Worm (Caenorhabditis elegans) whole organism, L4 larva: ENCODE results near the gene sdz-38.
A peak's percentile ranks its signal among the peaks of the same experiment; 100 is the strongest.

Source experiments
- D1046.2 ChIP-seq: fragments of 200-800 bp; sonication (Bioruptor generic); IDR thresholded peaks from 2 replicates; pipeline ENCODE4 v1.3.6; 2022; ENCODE audit warnings: missing genetic modification characterization, missing compliant biosample characterization
- F10B5.3 ChIP-seq: sonication (generic microtip); optimal IDR thresholded peaks from 2 replicates; lab custom pipeline; 2016; ENCODE audit warnings: mild to moderate bottlenecking, missing genetic modification characterization, missing compliant biosample characterization
- F37D6.2 ChIP-seq: sonication (generic microtip); optimal IDR thresholded peaks from 2 replicates; lab custom pipeline; 2016; ENCODE audit warnings: mild to moderate bottlenecking, missing genetic modification characterization, missing compliant biosample characterization
- T26A8.4 ChIP-seq: fragments of 200-800 bp; sonication (Bioruptor generic); IDR thresholded peaks from 2 replicates; pipeline ENCODE4 v1.3.6; 2022; ENCODE audit warnings: missing genetic modification characterization, missing compliant biosample characterization
- aha-1 ChIP-seq: fragments of 150-350 bp; peaks from one replicate; lab custom pipeline; 2014; ENCODE audit warnings: missing biosample characterization, missing genetic modification characterization
- ama-1 ChIP-seq: fragments of 150-350 bp; optimal IDR thresholded peaks from 2 replicates; lab custom pipeline; 2014; ENCODE audit warnings: inconsistent platforms, mixed read lengths
- attf-4 ChIP-seq: sonication (generic microtip); optimal IDR thresholded peaks from 3 replicates; lab custom pipeline; 2017; ENCODE audit warnings: missing biosample characterization, missing genetic modification characterization
- ceh-28 ChIP-seq: fragments of 150-350 bp; optimal IDR thresholded peaks from 2 replicates; lab custom pipeline; 2014; ENCODE audit warnings: missing biosample characterization, missing genetic modification reagents, missing genetic modification characterization
- ces-1 ChIP-seq: fragments of 150-350 bp; sonication (generic microtip); optimal IDR thresholded peaks from 4 replicates; lab custom pipeline; 2014; ENCODE audit warnings: missing biosample characterization, missing genetic modification reagents, missing genetic modification characterization
- ctbp-1 ChIP-seq: fragments of 200-800 bp; sonication (Bioruptor generic); IDR thresholded peaks from 2 replicates; pipeline ENCODE4 v1.3.6; 2022; ENCODE audit warnings: missing genetic modification reagents, missing genetic modification characterization, missing compliant biosample characterization
- daf-12 ChIP-seq: fragments of 150-350 bp; optimal IDR thresholded peaks from 2 replicates; lab custom pipeline; 2014; ENCODE audit warnings: missing biosample characterization, missing genetic modification reagents, missing genetic modification characterization
- daf-16 ChIP-seq, 3 experiments: sonication (generic microtip); optimal IDR thresholded peaks; 2 replicates each; lab custom pipeline; 2016 to 2017; ENCODE audit warnings: missing genetic modification characterization in 3 of 3, missing genetic modification reagents in 3 of 3, mild to moderate bottlenecking in 2 of 3, missing compliant biosample characterization in 2 of 3, missing biosample characterization in 1 of 3, moderate library complexity in 1 of 3
- dmd-8 ChIP-seq: fragments of 200-800 bp; sonication (Bioruptor generic); IDR thresholded peaks from 2 replicates; pipeline ENCODE4 v1.3.6; 2022; ENCODE audit warnings: missing genetic modification characterization, missing compliant biosample characterization
- dmd-9 ChIP-seq: fragments of 200-800 bp; sonication (Bioruptor generic); IDR thresholded peaks from 2 replicates; pipeline ENCODE4 v1.3.6; 2022; ENCODE audit warnings: missing genetic modification reagents, missing genetic modification characterization, missing compliant biosample characterization
- dpl-1 ChIP-seq: fragments of 150-350 bp; optimal IDR thresholded peaks from 2 replicates; lab custom pipeline; 2014; ENCODE audit warnings: missing biosample characterization, missing genetic modification reagents, missing genetic modification characterization
- duxl-1 ChIP-seq: sonication (generic microtip); optimal IDR thresholded peaks from 2 replicates; lab custom pipeline; 2016; ENCODE audit warnings: mild to moderate bottlenecking, missing genetic modification characterization, moderate library complexity, missing compliant biosample characterization; ENCODE audit not compliant: poor library complexity
- dve-1 ChIP-seq: sonication (generic microtip); optimal IDR thresholded peaks from 2 replicates; lab custom pipeline; 2017; ENCODE audit warnings: antibody characterized with exemption, mild to moderate bottlenecking, missing genetic modification characterization, missing compliant biosample characterization; ENCODE audit not compliant: insufficient read depth
- egl-43 ChIP-seq: fragments of 200-800 bp; sonication (Bioruptor generic); IDR thresholded peaks from 2 replicates; pipeline ENCODE4 v1.3.6; 2022; ENCODE audit warnings: missing genetic modification reagents, missing genetic modification characterization, missing compliant biosample characterization
- gei-8 ChIP-seq: fragments of 200-800 bp; sonication (Bioruptor generic); optimal IDR thresholded peaks from 2 replicates; lab custom pipeline; 2018; ENCODE audit warnings: mild to moderate bottlenecking, missing genetic modification characterization, missing compliant biosample characterization
- hlh-11 ChIP-seq: fragments of 200-800 bp; sonication (Bioruptor generic); optimal IDR thresholded peaks from 2 replicates; lab custom pipeline; 2018; ENCODE audit warnings: mild to moderate bottlenecking, missing genetic modification characterization, missing compliant biosample characterization
- lin-1 ChIP-seq: fragments of 200-800 bp; sonication (Bioruptor generic); IDR thresholded peaks from 2 replicates; pipeline ENCODE4 v1.3.6; 2022; ENCODE audit warnings: missing genetic modification reagents, missing genetic modification characterization, missing compliant biosample characterization
- lin-15B ChIP-seq: fragments of 150-350 bp; sonication (generic microtip); optimal IDR thresholded peaks from 3 replicates; lab custom pipeline; 2014; ENCODE audit warnings: missing biosample characterization, missing genetic modification characterization
- lin-29 ChIP-seq: fragments of 200-800 bp; sonication (Bioruptor generic); IDR thresholded peaks from 2 replicates; pipeline ENCODE4 v1.3.6; 2022; ENCODE audit warnings: missing genetic modification reagents, missing genetic modification characterization, missing compliant biosample characterization
- lin-38 ChIP-seq: fragments of 200-800 bp; sonication (Bioruptor generic); IDR thresholded peaks from 2 replicates; pipeline ENCODE4 v1.3.6; 2022; ENCODE audit warnings: missing genetic modification reagents, missing genetic modification characterization, missing compliant biosample characterization
- madf-5 ChIP-seq, 2 experiments: fragments of 200-800 bp; sonication (Bioruptor generic); IDR thresholded peaks; 2 replicates each; pipeline ENCODE4 v1.3.6; 2022; ENCODE audit warnings: missing compliant biosample characterization in 2 of 2, missing genetic modification characterization in 2 of 2
- mep-1 ChIP-seq: fragments of 150-350 bp; sonication (generic microtip); optimal IDR thresholded peaks from 3 replicates; lab custom pipeline; 2014; ENCODE audit warnings: missing biosample characterization, missing genetic modification characterization
- mes-2 ChIP-seq: sonication (generic microtip); optimal IDR thresholded peaks from 2 replicates; lab custom pipeline; 2016; ENCODE audit warnings: missing genotype, mild to moderate bottlenecking, missing genetic modification characterization, missing compliant biosample characterization; ENCODE audit not compliant: poor library complexity, severe bottlenecking
- mxl-2 ChIP-seq: fragments of 200-800 bp; sonication (Bioruptor generic); conservative IDR thresholded peaks from 2 replicates; pipeline ENCODE4 v1.3.6; 2022; ENCODE audit warnings: missing genetic modification reagents, missing genetic modification characterization, missing compliant biosample characterization
- nhr-237 ChIP-seq: sonication (generic microtip); optimal IDR thresholded peaks from 2 replicates; lab custom pipeline; 2017; ENCODE audit warnings: missing biosample characterization, missing genetic modification characterization
- nhr-25 ChIP-seq: sonication (generic microtip); optimal IDR thresholded peaks from 2 replicates; lab custom pipeline; 2017; ENCODE audit warnings: missing genetic modification characterization, mild to moderate bottlenecking, missing compliant biosample characterization, antibody characterized with exemption, moderate library complexity, borderline replicate concordance; ENCODE audit not compliant: insufficient read depth
- nhr-48 ChIP-seq: sonication (generic microtip); optimal IDR thresholded peaks from 2 replicates; lab custom pipeline; 2016; ENCODE audit warnings: mild to moderate bottlenecking, missing genetic modification characterization, missing compliant biosample characterization
- nhr-6 ChIP-seq: fragments of 150-350 bp; optimal IDR thresholded peaks from 2 replicates; lab custom pipeline; 2014; ENCODE audit warnings: missing biosample characterization, missing genetic modification characterization
- pha-4 ChIP-seq, 2 experiments: fragments of 150-350 bp in 1 of 2; fragments of 200-800 bp in 1 of 2; sonication (Bioruptor generic) in 1 of 2; IDR thresholded peaks in 1 of 2; optimal IDR thresholded peaks in 1 of 2; 2 replicates each; pipeline versions ENCODE4 v1.3.6 to Lab custom; 2014 to 2022; ENCODE audit warnings: missing genetic modification characterization in 2 of 2, missing genetic modification reagents in 2 of 2, missing biosample characterization in 1 of 2, missing compliant biosample characterization in 1 of 2
- php-3 ChIP-seq: fragments of 200-800 bp; sonication (Bioruptor generic); IDR thresholded peaks from 2 replicates; pipeline ENCODE4 v1.3.6; 2022; ENCODE audit warnings: missing genetic modification reagents, missing genetic modification characterization, missing compliant biosample characterization
- saeg-2 ChIP-seq: fragments of 200-800 bp; sonication (Bioruptor generic); IDR thresholded peaks from 2 replicates; pipeline ENCODE4 v1.3.6; 2022; ENCODE audit warnings: missing genetic modification reagents, missing genetic modification characterization, missing compliant biosample characterization
- skn-1 ChIP-seq: fragments of 150-350 bp; optimal IDR thresholded peaks from 2 replicates; lab custom pipeline; 2014; ENCODE audit warnings: missing biosample characterization, missing genetic modification characterization
- snpc-1.2 ChIP-seq: fragments of 200-800 bp; sonication (Bioruptor generic); IDR thresholded peaks from 2 replicates; pipeline ENCODE4 v1.3.6; 2022; ENCODE audit warnings: missing genetic modification reagents, missing genetic modification characterization, missing compliant biosample characterization
- snpc-4 ChIP-seq: fragments of 150-350 bp; optimal IDR thresholded peaks from 2 replicates; lab custom pipeline; 2014; ENCODE audit warnings: missing biosample characterization, missing genetic modification characterization
- spr-3 ChIP-seq: fragments of 200-800 bp; sonication (Bioruptor generic); optimal IDR thresholded peaks from 2 replicates; lab custom pipeline; 2018; ENCODE audit warnings: mild to moderate bottlenecking, missing genetic modification characterization, missing compliant biosample characterization
- unc-62 ChIP-seq, 3 experiments: fragments of 150-350 bp in 1 of 3; sonication (generic microtip); optimal IDR thresholded peaks in 2 of 3; peaks in 1 of 3; 1 replicate in 1 of 3; 2 replicates in 2 of 3; lab custom pipeline; 2014 to 2017; ENCODE audit warnings: missing biosample characterization in 3 of 3, missing genetic modification characterization in 3 of 3, missing genetic modification reagents in 3 of 3, missing genotype in 1 of 3
- zag-1 ChIP-seq: fragments of 150-350 bp; optimal IDR thresholded peaks from 2 replicates; lab custom pipeline; 2014; ENCODE audit warnings: missing biosample characterization, missing genetic modification characterization
- ztf-7 ChIP-seq: fragments of 150-350 bp; optimal IDR thresholded peaks from 2 replicates; lab custom pipeline; 2014; ENCODE audit warnings: missing biosample characterization, missing genetic modification characterization

The sdz-38 gene

DNA sequence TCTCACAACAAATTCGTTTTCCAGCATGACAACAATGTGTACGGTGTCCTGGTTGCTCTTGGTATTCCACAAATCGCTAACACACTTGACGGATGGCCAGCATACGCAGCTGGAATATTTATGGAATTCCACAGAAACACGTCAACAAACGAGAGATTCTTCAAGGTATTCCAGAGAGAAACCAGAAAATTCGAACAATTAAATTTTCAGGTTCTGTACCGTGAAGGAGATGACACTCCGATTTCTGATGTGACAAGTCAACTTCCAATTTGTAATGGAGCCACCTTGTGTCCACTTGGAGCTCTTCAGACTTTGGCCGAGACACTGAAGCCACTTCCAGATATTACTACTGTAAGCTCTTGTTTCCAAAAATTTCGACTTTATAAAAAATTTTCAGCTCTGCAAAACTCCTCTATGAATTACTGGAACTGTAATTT is 47.7 kb downstream of the sdz-38 start (continued):
- TF ChIP-seq dmd-9 (GFP tag; lab: Robert Waterston, UW) (no peak), lin-38 (GFP tag; lab: Robert Waterston, UW) (peak; percentile 59), mes-2 (peak; percentile 17), ceh-28 (tag; lab: Kevin White, UChicago) (no peak), egl-43 (GFP tag; lab: Robert Waterston, UW) (no peak), nhr-6 (tag; lab: Kevin White, UChicago) (no peak), dmd-8 (no peak), mxl-2 (GFP tag; lab: Robert Waterston, UW) (no peak), gei-8 (GFP tag; lab: Kevin White, UChicago) (peak; percentile 22), lin-15B (tag; lab: Kevin White, UChicago) (no peak), pha-4 (GFP tag; IDR thresholded peaks at IDR 0.05; lab: Robert Waterston, UW) (0 out of 2 replicates have a peak, but pooled peaks have one; percentile 29), pha-4 (tag; optimal IDR thresholded peaks at IDR 0.05; lab: Kevin White, UChicago) (no peak), aha-1 (tag; lab: Kevin White, UChicago) (peak; percentile 94), D1046.2 (GFP tag; lab: Robert Waterston, UW) (peak; percentile 59; the same call in 1 of the 2 replicates), dpl-1 (GFP tag; lab: Kevin White, UChicago) (no peak), ctbp-1 (no peak), snpc-1.2 (GFP tag; lab: Robert Waterston, UW) (no peak), daf-12 (tag; lab: Kevin White, UChicago) (no peak), unc-62 (GFP tag; optimal IDR thresholded peaks at IDR 0.05 in 1 of 2; lab: Kevin White, UChicago) (no peak), unc-62 (tag; optimal IDR thresholded peaks at IDR 0.05; lab: Kevin White, UChicago) (no peak), hlh-11 (peak; percentile 27), attf-4 (tag; lab: Kevin White, UChicago) (no peak), T26A8.4 (peak; percentile 60), mep-1 (tag; lab: Kevin White, UChicago) (peak; percentile 71), snpc-4 (no peak), ztf-7 (tag; lab: Kevin White, UChicago) (no peak), lin-29 (GFP tag; lab: Robert Waterston, UW) (no peak), nhr-237 (no peak), daf-16 (GFP tag; optimal IDR thresholded peaks at IDR 0.05; lab: Kevin White, UChicago) (peak in 1 of 2 experiments; percentile 65), daf-16 (tag; optimal IDR thresholded peaks at IDR 0.05; lab: Kevin White, UChicago) (peak; percentile 50), duxl-1 (tag; lab: Kevin White, UChicago) (peak; percentile 58), spr-3 (no peak), nhr-25 (tag; lab: Kevin White, UChicago) (no peak), nhr-48 (tag; lab: Kevin White, UChicago) (no peak), saeg-2 (GFP tag; lab: Robert Waterston, UW) (0 out of 2 replicates have a peak, but pooled peaks have one; percentile 15), lin-1 (GFP tag; lab: Robert Waterston, UW) (peak; percentile 21; the same call in 1 of the 2 replicates), madf-5 (GFP tag; IDR thresholded peaks at IDR 0.05; lab: Robert Waterston, UW) (no peak), zag-1 (tag; lab: Kevin White, UChicago) (no peak), F37D6.2 (tag; lab: Kevin White, UChicago) (no peak), skn-1 (tag; lab: Kevin White, UChicago) (no peak), ces-1 (GFP tag; lab: Kevin White, UChicago) (no peak), dve-1 (tag; lab: Kevin White, UChicago) (peak; percentile 28), F10B5.3 (tag; lab: Kevin White, UChicago) (no peak), php-3 (GFP tag; lab: Robert Waterston, UW) (no peak), ama-1 (lab: Kevin White, UChicago) (peak; percentile 78)
